Worm (Caenorhabditis elegans): ENCODE results near the gene fip-4.

The fip-4 gene

ce11 chrV:8608483-8608882 lies 2.6 kb downstream of the fip-4 start:
- TF ChIP-seq tlf-1 (GFP tag; optimal IDR thresholded peaks at IDR 0.05) (no peak), snpc-3.4 (tag; optimal IDR thresholded peaks at IDR 0.05) (no peak), mel-28 (tag; optimal IDR thresholded peaks at IDR 0.05; ENCODE audit: borderline replicate concordance) (no peak), let-526 (GFP tag; IDR thresholded peaks at IDR 0.05) (no peak), ztf-22 (GFP tag; optimal IDR thresholded peaks at IDR 0.05) (no peak), egl-18 (GFP tag; IDR thresholded peaks at IDR 0.05) (no peak), K11D2.4 (GFP tag; IDR thresholded peaks at IDR 0.05) (no peak), nhr-90 (tag; optimal IDR thresholded peaks at IDR 0.05) (no peak), hmg-1.2 (GFP tag; IDR thresholded peaks at IDR 0.05) (no peak), snpc-1.1 (tag; optimal IDR thresholded peaks at IDR 0.05; ENCODE audit: insufficient read depth) (no peak), ztf-18 (tag; optimal IDR thresholded peaks at IDR 0.05) (no peak), ztf-25 (GFP tag; IDR thresholded peaks at IDR 0.05) (no peak), Y67H2A.10 (GFP tag; conservative IDR thresholded peaks at IDR 0.05) (no peak), Y79H2A.3 (GFP tag; conservative IDR thresholded peaks at IDR 0.05) (no peak), lin-54 (GFP tag; optimal IDR thresholded peaks at IDR 0.05) (no peak)

ce11 chrV:8607353-8607850 lies 3.7 kb downstream of the fip-4 start, which contains the start of gene smk-1:
smk-1 (plus strand) TSS chrV:8607800.
- TF ChIP-seq madf-6 (GFP tag; IDR thresholded peaks at IDR 0.05) (peak; percentile 16; the same call in 1 of the 2 replicates), hmg-1.2 (GFP tag; IDR thresholded peaks at IDR 0.05) (peak; percentile 31; the same call in 1 of the 2 replicates), athp-1 (tag; optimal IDR thresholded peaks at IDR 0.05) (no peak), tlf-1 (GFP tag; optimal IDR thresholded peaks at IDR 0.05) (no peak), Y67H2A.10 (GFP tag; conservative IDR thresholded peaks at IDR 0.05) (no peak), tbp1 (GFP tag; optimal IDR thresholded peaks at IDR 0.05) (no peak), him-1 (tag; optimal IDR thresholded peaks at IDR 0.05) (no peak), ztf-28 (GFP tag; IDR thresholded peaks at IDR 0.05) (no peak), lin-40 (tag; optimal IDR thresholded peaks at IDR 0.05) (peak; percentile 8), F49E8.2 (tag; optimal IDR thresholded peaks at IDR 0.05; ENCODE audit: insufficient read depth) (no peak), nhr-80 (tag; optimal IDR thresholded peaks at IDR 0.05) (peak; percentile 46), egl-44 (GFP tag; IDR thresholded peaks at IDR 0.05) (no peak), T26A5.8 (tag; optimal IDR thresholded peaks at IDR 0.05) (no peak), zim-3 (tag; optimal IDR thresholded peaks at IDR 0.05) (no peak), lag-1 (GFP tag; IDR thresholded peaks at IDR 0.05) (no peak), attf-6 (GFP tag; IDR thresholded peaks at IDR 0.05) (no peak), madf-10 (tag; optimal IDR thresholded peaks at IDR 0.05) (no peak)

- peak; percentile 73 for TF ChIP-seq lin-54 (GFP tag; optimal IDR thresholded peaks at IDR 0.05)
- no peak for TF ChIP-seq mel-28 (tag; optimal IDR thresholded peaks at IDR 0.05; ENCODE audit: borderline replicate concordance)
- peak; percentile 70 for TF ChIP-seq dpl-1 (GFP tag; optimal IDR thresholded peaks at IDR 0.05)
- no peak for TF ChIP-seq nfya-1 (tag; optimal IDR thresholded peaks at IDR 0.05; ENCODE audit: borderline replicate concordance, insufficient read depth)
- peak; percentile 84 for TF ChIP-seq snpc-3.4 (tag; optimal IDR thresholded peaks at IDR 0.05)
- no peak for TF ChIP-seq F10E7.11 (tag; optimal IDR thresholded peaks at IDR 0.05)
- TF ChIP-seq dox-1 (GFP tag; IDR thresholded peaks at IDR 0.05), result peak; percentile 89
- TF ChIP-seq ztf-3 (GFP tag; optimal IDR thresholded peaks at IDR 0.05), result peak; percentile 2
- TF ChIP-seq aptf-2 (GFP tag; conservative IDR thresholded peaks at IDR 0.05), result no peak
- TF ChIP-seq snpc-4 (GFP tag; optimal IDR thresholded peaks at IDR 0.05), result peak; percentile 49
- peak; percentile 69 to 80 (median 76) for TF ChIP-seq snpc-4 (tag; optimal IDR thresholded peaks at IDR 0.05)
- TF ChIP-seq nhr-27 (tag; optimal IDR thresholded peaks at IDR 0.05), result no peak
- no peak for TF ChIP-seq F57C9.4 (tag; optimal IDR thresholded peaks at IDR 0.05)
- peak; percentile 70 for TF ChIP-seq tbp1 (GFP tag; optimal IDR thresholded peaks at IDR 0.05)
- TF ChIP-seq ets-4 (GFP tag; optimal IDR thresholded peaks at IDR 0.05), result no peak
- TF ChIP-seq nhr-80 (tag; optimal IDR thresholded peaks at IDR 0.05), result peak; percentile 92
- TF ChIP-seq B0261.1 (tag; optimal IDR thresholded peaks at IDR 0.05), result no peak
- peak; percentile 80 for TF ChIP-seq tlf-1 (GFP tag; optimal IDR thresholded peaks at IDR 0.05)
- TF ChIP-seq lir-1 (GFP tag; conservative IDR thresholded peaks at IDR 0.05), result peak; percentile 39; the same call in 1 of the 2 replicates
- peak; percentile 98 for TF ChIP-seq madf-10 (tag; optimal IDR thresholded peaks at IDR 0.05)
- peak; percentile 70; the same call in 1 of the 2 replicates for TF ChIP-seq Y56A3A.18 (GFP tag; IDR thresholded peaks at IDR 0.05)
- TF ChIP-seq nhr-179 (tag; optimal IDR thresholded peaks at IDR 0.05), result no peak
- TF ChIP-seq attf-6 (GFP tag; IDR thresholded peaks at IDR 0.05), result no peak
Measured at ce11 chrV:8606099-8606696, 4.9 kb downstream of the fip-4 start, which contains the start of gene vps-60. vps-60 (minus strand) TSS chrV:8606128.
